Worm (Caenorhabditis elegans) whole organism, early embryonic: ENCODE measurements around the gene C50E3.15.

Experiments used
- F13C5.2 ChIP-seq: sonication (generic microtip); optimal IDR thresholded peaks from 2 replicates; lab custom pipeline; 2017; ENCODE audit warnings: mild to moderate bottlenecking, missing genetic modification characterization, inconsistent platforms, missing compliant biosample characterization
- flt-1 ChIP-seq: fragments of 200-800 bp; sonication (Bioruptor generic); IDR thresholded peaks from 2 replicates; pipeline ENCODE4 v1.3.6; 2022; ENCODE audit warnings: missing genetic modification characterization, missing compliant biosample characterization
- hnd-1 ChIP-seq: sonication (generic microtip); optimal IDR thresholded peaks from 2 replicates; lab custom pipeline; 2016; ENCODE audit warnings: missing genetic modification characterization, missing compliant biosample characterization

- TF ChIP-seq hnd-1 (tag; lab: Kevin White, UChicago) (no peak), F13C5.2 (tag; lab: Kevin White, UChicago) (no peak), flt-1 (no peak)
These were observed 47.9 kb upstream of the C50E3.15 start, which contains the start of gene clec-212 for ce11 chrV:7570290-7570689.
